Worm (Caenorhabditis elegans): Measurements from ENCODE around the gene F53F8.5.

DNA sequence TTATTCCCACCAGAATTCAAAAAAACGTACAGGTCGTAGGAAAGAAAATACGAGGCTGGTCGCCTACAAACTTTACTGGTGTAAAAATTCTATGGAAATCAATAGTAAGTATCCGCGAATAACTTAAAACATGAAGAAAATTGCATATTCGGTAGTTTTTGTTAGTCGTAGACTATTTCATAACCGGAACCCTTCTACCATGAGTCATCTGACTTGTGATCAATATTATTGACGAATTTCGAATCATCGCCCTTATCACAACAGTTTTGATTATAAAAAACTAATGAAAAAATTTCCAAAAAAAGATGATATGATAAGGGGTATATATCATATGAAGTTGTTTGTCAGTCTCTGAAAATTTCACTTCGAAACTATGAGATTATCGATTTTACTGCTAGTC is 43.8 kb downstream of the F53F8.5 start, which contains the start of gene W01F3.2:
- TF ChIP-seq mep-1 (tag; optimal IDR thresholded peaks at IDR 0.05): no peak
- no peak for TF ChIP-seq nhr-25 (tag; optimal IDR thresholded peaks at IDR 0.05; ENCODE audit: borderline replicate concordance, insufficient read depth)

Measured in whole organism, L4 larva.